Worm (Caenorhabditis elegans) whole organism, L3 larva: ENCODE results near the gene Y51H7BR.8.

Source experiments
- ZK546.5 ChIP-seq: sonication (generic microtip); optimal IDR thresholded peaks from 2 replicates; lab custom pipeline; 2017; ENCODE audit warnings: missing biosample characterization, missing genetic modification characterization
- aly-2 ChIP-seq: fragments of 150-350 bp; optimal IDR thresholded peaks from 2 replicates; lab custom pipeline; 2014; ENCODE audit warnings: missing biosample characterization, missing genetic modification characterization
- ama-1 ChIP-seq: fragments of 150-350 bp; optimal IDR thresholded peaks from 2 replicates; lab custom pipeline; 2018
- ceh-16 ChIP-seq: sonication (generic microtip); optimal IDR thresholded peaks from 2 replicates; lab custom pipeline; 2017; ENCODE audit warnings: missing biosample characterization, missing genetic modification characterization
- ceh-28 ChIP-seq: fragments of 150-350 bp; optimal IDR thresholded peaks from 2 replicates; lab custom pipeline; 2014; ENCODE audit warnings: missing biosample characterization, missing genetic modification reagents, missing genetic modification characterization
- ceh-82 ChIP-seq: fragments of 150-350 bp; optimal IDR thresholded peaks from 2 replicates; lab custom pipeline; 2014; ENCODE audit warnings: missing biosample characterization, missing genetic modification characterization
- ceh-9 ChIP-seq: sonication (generic microtip); optimal IDR thresholded peaks from 2 replicates; lab custom pipeline; 2018; ENCODE audit warnings: missing biosample characterization, missing genetic modification characterization
- daf-12 ChIP-seq: fragments of 150-350 bp; optimal IDR thresholded peaks from 2 replicates; lab custom pipeline; 2014; ENCODE audit warnings: missing biosample characterization, missing genetic modification reagents, missing genetic modification characterization
- egl-27 ChIP-seq: sonication (generic microtip); optimal IDR thresholded peaks from 4 replicates; lab custom pipeline; 2017; ENCODE audit warnings: missing biosample characterization, missing genetic modification reagents, missing genetic modification characterization
- egl-5 ChIP-seq: fragments of 150-350 bp; optimal IDR thresholded peaks from 2 replicates; lab custom pipeline; 2017; ENCODE audit warnings: missing biosample characterization, missing genetic modification reagents, missing genetic modification characterization, inconsistent platforms
- elt-1 ChIP-seq: fragments of 150-350 bp; optimal IDR thresholded peaks from 2 replicates; lab custom pipeline; 2014; ENCODE audit warnings: missing biosample characterization, missing genetic modification characterization
- elt-2 ChIP-seq: sonication (generic microtip); optimal IDR thresholded peaks from 2 replicates; lab custom pipeline; 2016; ENCODE audit warnings: missing genetic modification reagents, mild to moderate bottlenecking, missing genetic modification characterization, missing compliant biosample characterization
- elt-3 ChIP-seq, 3 experiments: fragments of 150-350 bp in 1 of 3; sonication (generic microtip) in 2 of 3; optimal IDR thresholded peaks; 2 replicates in 2 of 3; 4 replicates in 1 of 3; lab custom pipeline; 2014 to 2017; ENCODE audit warnings: missing biosample characterization in 3 of 3, missing genetic modification characterization in 3 of 3
- fkh-2 ChIP-seq: fragments of 150-350 bp; optimal IDR thresholded peaks from 2 replicates; lab custom pipeline; 2014; ENCODE audit warnings: missing biosample characterization, missing genetic modification reagents, missing genetic modification characterization
- fos-1 ChIP-seq: fragments of 150-350 bp; optimal IDR thresholded peaks from 2 replicates; lab custom pipeline; 2014; ENCODE audit warnings: missing biosample characterization, missing genetic modification characterization
- hmg-11 ChIP-seq: sonication (generic microtip); optimal IDR thresholded peaks from 2 replicates; lab custom pipeline; 2016; ENCODE audit warnings: missing genetic modification characterization, missing compliant biosample characterization
- lin-39 ChIP-seq: fragments of 150-350 bp; optimal IDR thresholded peaks from 2 replicates; lab custom pipeline; 2018; ENCODE audit warnings: missing biosample characterization, missing genetic modification reagents, missing genetic modification characterization
- lsy-12 ChIP-seq: sonication (generic microtip); optimal IDR thresholded peaks from 2 replicates; lab custom pipeline; 2016; ENCODE audit warnings: mild to moderate bottlenecking, missing genetic modification characterization, missing compliant biosample characterization
- mdl-1 ChIP-seq: fragments of 150-350 bp; optimal IDR thresholded peaks from 2 replicates; lab custom pipeline; 2014; ENCODE audit warnings: missing biosample characterization, missing genetic modification characterization
- nhr-11 ChIP-seq: fragments of 150-350 bp; optimal IDR thresholded peaks from 2 replicates; lab custom pipeline; 2014; ENCODE audit warnings: missing biosample characterization, missing genetic modification characterization
- nhr-23 ChIP-seq: fragments of 150-350 bp; optimal IDR thresholded peaks from 2 replicates; lab custom pipeline; 2014; ENCODE audit warnings: missing biosample characterization, missing genetic modification reagents, missing genetic modification characterization
- nhr-67 ChIP-seq: fragments of 150-350 bp; optimal IDR thresholded peaks from 2 replicates; lab custom pipeline; 2014; ENCODE audit warnings: missing biosample characterization, missing genetic modification characterization
- nhr-76 ChIP-seq: fragments of 150-350 bp; sonication (generic microtip); optimal IDR thresholded peaks from 5 replicates; lab custom pipeline; 2014; ENCODE audit warnings: missing biosample characterization, missing genetic modification characterization
- pha-4 ChIP-seq: fragments of 150-350 bp; optimal IDR thresholded peaks from 2 replicates; lab custom pipeline; 2014; ENCODE audit warnings: missing biosample characterization, missing genetic modification reagents, missing genetic modification characterization
- pqm-1 ChIP-seq: fragments of 150-350 bp; optimal IDR thresholded peaks from 2 replicates; lab custom pipeline; 2017; ENCODE audit warnings: missing biosample characterization, missing genetic modification characterization, inconsistent platforms
- sea-2 ChIP-seq: fragments of 150-350 bp; sonication (generic microtip); optimal IDR thresholded peaks from 4 replicates; lab custom pipeline; 2014; ENCODE audit warnings: missing biosample characterization, missing genetic modification reagents, missing genetic modification characterization
- skn-1 ChIP-seq: fragments of 150-350 bp; optimal IDR thresholded peaks from 2 replicates; lab custom pipeline; 2014; ENCODE audit warnings: missing biosample characterization, missing genetic modification characterization
- snpc-4 ChIP-seq: fragments of 150-350 bp; optimal IDR thresholded peaks from 2 replicates; lab custom pipeline; 2014; ENCODE audit warnings: missing biosample characterization, missing genetic modification characterization
- tbx-2 ChIP-seq: sonication (generic microtip); optimal IDR thresholded peaks from 2 replicates; lab custom pipeline; 2016; ENCODE audit warnings: mild to moderate bottlenecking, missing genetic modification characterization, missing compliant biosample characterization
- zag-1 ChIP-seq: fragments of 150-350 bp; optimal IDR thresholded peaks from 2 replicates; lab custom pipeline; 2014; ENCODE audit warnings: missing biosample characterization, missing genetic modification characterization
- ztf-11 ChIP-seq: fragments of 150-350 bp; optimal IDR thresholded peaks from 2 replicates; lab custom pipeline; 2014; ENCODE audit warnings: missing biosample characterization, missing genetic modification characterization
- ztf-4 ChIP-seq: fragments of 150-350 bp; optimal IDR thresholded peaks from 2 replicates; lab custom pipeline; 2014; ENCODE audit warnings: missing biosample characterization, missing genetic modification characterization

The Y51H7BR.8 gene

ce11 chrII:1561863-1562262 is 42.8 kb downstream of the Y51H7BR.8 start, which contains the start of gene K05F6.14:
K05F6.14 (plus strand) TSS chrII:1562163.
- no peak for TF ChIP-seq skn-1
- no peak for TF ChIP-seq elt-1 (tag; lab: Kevin White, UChicago)
- TF ChIP-seq ama-1: no peak
- no peak for TF ChIP-seq fkh-2 (tag; lab: Kevin White, UChicago)
- TF ChIP-seq ceh-82 (tag; lab: Kevin White, UChicago): no peak
- no peak for TF ChIP-seq nhr-67 (tag; lab: Kevin White, UChicago)
- no peak for TF ChIP-seq fos-1 (tag; lab: Kevin White, UChicago)
- no peak for TF ChIP-seq pha-4 (tag; lab: Kevin White, UChicago)
- TF ChIP-seq ceh-28 (tag; lab: Kevin White, UChicago): no peak
- TF ChIP-seq nhr-23: no peak
- no peak for TF ChIP-seq ztf-11
- TF ChIP-seq ztf-4 (tag; lab: Kevin White, UChicago): no peak
- TF ChIP-seq elt-2 (tag; lab: Kevin White, UChicago): no peak
- TF ChIP-seq ZK546.5 (tag; lab: Kevin White, UChicago): no peak
- TF ChIP-seq egl-27 (tag; lab: Kevin White, UChicago): no peak
- TF ChIP-seq elt-3 (tag; optimal IDR thresholded peaks at IDR 0.05; lab: Kevin White, UChicago): no peak
- no peak for TF ChIP-seq nhr-11
- TF ChIP-seq daf-12: no peak
- no peak for TF ChIP-seq pqm-1 (tag; lab: Kevin White, UChicago)

DNA sequence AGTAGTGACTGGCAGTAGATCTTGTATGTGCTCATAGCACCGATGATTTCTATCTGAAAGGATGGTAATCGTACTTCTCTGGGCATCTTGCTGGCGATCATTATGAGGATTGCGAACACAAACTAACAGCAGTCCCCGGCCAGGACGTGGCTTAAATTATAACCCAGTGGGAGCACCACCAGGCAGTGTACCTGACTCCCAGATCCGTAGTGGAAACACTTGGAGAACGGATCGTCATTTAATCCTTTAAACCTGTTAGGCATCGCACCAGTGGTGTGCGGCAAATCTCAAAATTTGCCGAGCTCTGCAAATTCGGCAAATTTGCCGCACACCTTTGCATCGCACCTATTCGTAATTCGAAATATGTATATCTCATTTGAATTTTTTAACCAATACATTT is 48.6 kb downstream of the Y51H7BR.8 start, which contains the start of gene K05F6.8:
Gene K05F6.8, minus strand, starts transcription at position 101 of the 400 bp plus-strand sequence.
- TF ChIP-seq lin-39 (tag; lab: Kevin White, UChicago) (no peak), ZK546.5 (tag; lab: Kevin White, UChicago) (no peak), mdl-1 (no peak), ztf-11 (no peak), zag-1 (no peak), pha-4 (tag; lab: Kevin White, UChicago) (no peak), nhr-67 (tag; lab: Kevin White, UChicago) (no peak), elt-3 (tag; optimal IDR thresholded peaks at IDR 0.05; lab: Kevin White, UChicago) (no peak), sea-2 (no peak), egl-5 (no peak), ztf-4 (tag; lab: Kevin White, UChicago) (no peak), nhr-76 (tag; lab: Kevin White, UChicago) (no peak), nhr-23 (no peak), aly-2 (tag; lab: Kevin White, UChicago) (no peak), ceh-16 (tag; lab: Kevin White, UChicago) (no peak), daf-12 (no peak)

DNA sequence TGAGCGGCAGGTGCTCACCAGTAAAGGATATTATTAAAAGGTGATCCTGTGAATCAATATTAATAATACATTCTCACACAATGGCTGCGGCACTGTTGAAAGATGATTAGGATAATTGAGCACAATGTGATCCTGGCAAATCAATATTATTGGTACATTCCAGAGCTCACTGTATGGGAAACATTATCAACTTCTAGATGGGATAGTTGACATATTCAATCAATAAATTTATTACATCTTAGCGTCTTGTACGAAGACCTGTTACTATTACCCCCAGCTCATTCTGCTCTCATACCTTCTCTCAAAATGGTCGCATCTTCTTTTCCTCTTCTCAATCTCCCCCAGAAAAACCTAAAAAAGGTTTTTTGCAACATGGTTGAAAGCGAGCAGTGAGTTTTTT is 49.2 kb downstream of the Y51H7BR.8 start, which contains the start of gene fbxb-49:
Gene fbxb-49, plus strand, starts transcription at position 301 of the 400 bp plus-strand sequence.
- TF ChIP-seq hmg-11 (tag; lab: Kevin White, UChicago) (no peak), tbx-2 (tag; lab: Kevin White, UChicago) (no peak), lsy-12 (tag; lab: Kevin White, UChicago) (no peak), snpc-4 (no peak), ceh-9 (no peak), nhr-67 (tag; lab: Kevin White, UChicago) (no peak), ceh-82 (tag; lab: Kevin White, UChicago) (no peak), nhr-76 (tag; lab: Kevin White, UChicago) (no peak), sea-2 (no peak), ztf-11 (no peak)
